Fruit fly (Drosophila melanogaster) whole organism, embryonic: Measurements from ENCODE around the gene CG9117.

Experiments
- Awh ChIP-seq: fragments of 200-800 bp; sonication (Bioruptor generic); IDR thresholded peaks from 2 replicates; pipeline ENCODE4, ENCODE4 v1.3.6; 2022; ENCODE audit warnings: missing biosample characterization, missing genetic modification characterization
- C15 ChIP-seq: fragments of 200-800 bp; sonication (Bioruptor generic); IDR thresholded peaks from 3 replicates; pipeline ENCODE4 v1.3.6; 2022; ENCODE audit warnings: missing biosample characterization, missing genetic modification characterization
- CG10267 ChIP-seq: fragments of 200-800 bp; sonication (Bioruptor generic); optimal IDR thresholded peaks from 2 replicates; lab custom pipeline; 2018; ENCODE audit warnings: missing biosample characterization, mild to moderate bottlenecking, missing genetic modification characterization, moderate library complexity
- CG11093 ChIP-seq: fragments of 200-800 bp; sonication (Bioruptor generic); IDR thresholded peaks from 3 replicates; pipeline ENCODE4 v1.3.6; 2022; ENCODE audit warnings: missing biosample characterization, missing genetic modification characterization
- CG14050 ChIP-seq: fragments of 200-800 bp; sonication (Bioruptor generic); IDR thresholded peaks from 3 replicates; pipeline ENCODE4 v1.3.6; 2022; ENCODE audit warnings: missing biosample characterization, missing genetic modification characterization
- CG14667 ChIP-seq: fragments of 200-800 bp; sonication (Bioruptor generic); IDR thresholded peaks from 2 replicates; pipeline ENCODE4 v1.3.6; 2022; ENCODE audit warnings: missing biosample characterization, missing genetic modification characterization
- CG14710 ChIP-seq: fragments of 200-800 bp; sonication (Bioruptor generic); optimal IDR thresholded peaks from 3 replicates; lab custom pipeline; 2019; ENCODE audit warnings: missing biosample characterization, mild to moderate bottlenecking, missing genetic modification characterization, moderate library complexity
- CG17802 ChIP-seq: fragments of 200-800 bp; sonication (Bioruptor generic); optimal IDR thresholded peaks from 2 replicates; lab custom pipeline; 2018; ENCODE audit warnings: missing biosample characterization, mild to moderate bottlenecking, missing genetic modification characterization, moderate library complexity
- CG17829 ChIP-seq: fragments of 200-800 bp; optimal IDR thresholded peaks from 2 replicates; lab custom pipeline; 2019; ENCODE audit warnings: missing biosample characterization, mild to moderate bottlenecking, missing genetic modification characterization, moderate library complexity
- CG30403 ChIP-seq: fragments of 200-800 bp; sonication (Bioruptor generic); optimal IDR thresholded peaks from 3 replicates; lab custom pipeline; 2016; ENCODE audit warnings: missing biosample characterization, missing genetic modification characterization
- CG31441 ChIP-seq: fragments of 200-800 bp; sonication (Bioruptor generic); IDR thresholded peaks from 2 replicates; pipeline ENCODE4 v1.3.6; 2022; ENCODE audit warnings: missing biosample characterization, missing genetic modification characterization
- CG32772 ChIP-seq: fragments of 200-800 bp; sonication (Bioruptor generic); IDR thresholded peaks from 2 replicates; pipeline ENCODE4 v1.3.6; 2022; ENCODE audit warnings: missing biosample characterization, missing genetic modification characterization
- CG3281 ChIP-seq: fragments of 200-800 bp; sonication (Bioruptor generic); optimal IDR thresholded peaks from 3 replicates; lab custom pipeline; 2017; ENCODE audit warnings: missing biosample characterization, mild to moderate bottlenecking, missing genetic modification characterization
- CG4328 ChIP-seq: fragments of 200-800 bp; sonication (Bioruptor generic); optimal IDR thresholded peaks from 3 replicates; lab custom pipeline; 2017; ENCODE audit warnings: missing biosample characterization, missing genetic modification reagents, missing genetic modification characterization
- CG43689 ChIP-seq: fragments of 200-800 bp; sonication (Bioruptor generic); IDR thresholded peaks from 2 replicates; pipeline ENCODE4 v1.3.6; 2022; ENCODE audit warnings: missing biosample characterization, missing genetic modification characterization
- CG4730 ChIP-seq: fragments of 200-800 bp; sonication (Bioruptor generic); IDR thresholded peaks from 2 replicates; pipeline ENCODE4 v1.3.6; 2022; ENCODE audit warnings: missing biosample characterization, missing genetic modification characterization
- CG6765 ChIP-seq: fragments of 200-800 bp; sonication (Bioruptor generic); optimal IDR thresholded peaks from 3 replicates; lab custom pipeline; 2017; ENCODE audit warnings: missing biosample characterization, mild to moderate bottlenecking, missing genetic modification characterization
- CG7357 ChIP-seq: fragments of 200-800 bp; sonication (Bioruptor generic); IDR thresholded peaks from 3 replicates; pipeline ENCODE4 v1.3.6; 2022; ENCODE audit warnings: missing biosample characterization, missing genetic modification characterization
- CG8290 ChIP-seq, 3 experiments: fragments of 200-800 bp; sonication (Bioruptor generic); optimal IDR thresholded peaks; 2 replicates each; lab custom pipeline; 2016 to 2019; ENCODE audit warnings: missing biosample characterization in 3 of 3, missing genetic modification characterization in 3 of 3, mild to moderate bottlenecking in 2 of 3, moderate library complexity in 1 of 3
- CG9437 ChIP-seq: fragments of 200-800 bp; sonication (Bioruptor generic); optimal IDR thresholded peaks from 2 replicates; lab custom pipeline; 2018; ENCODE audit warnings: missing biosample characterization, mild to moderate bottlenecking, missing genetic modification characterization
- CG9876 ChIP-seq: fragments of 200-800 bp; sonication (Bioruptor generic); optimal IDR thresholded peaks from 2 replicates; lab custom pipeline; 2016; ENCODE audit warnings: missing biosample characterization, missing genetic modification characterization
- Dip2 ChIP-seq: fragments of 200-800 bp; sonication (Bioruptor generic); IDR thresholded peaks from 2 replicates; pipeline ENCODE4 v1.3.6; 2022; ENCODE audit warnings: missing biosample characterization, missing genetic modification characterization
- E2f1 ChIP-seq: fragments of 200-800 bp; sonication (Bioruptor generic); IDR thresholded peaks from 2 replicates; pipeline ENCODE4 v1.3.6; 2022; ENCODE audit warnings: missing biosample characterization, missing genetic modification characterization
- E2f2 ChIP-seq: fragments of 200-800 bp; sonication (Bioruptor generic); IDR thresholded peaks from 2 replicates; pipeline ENCODE4 v1.3.6; 2022; ENCODE audit warnings: missing biosample characterization, missing genetic modification characterization
- Fer1 ChIP-seq: fragments of 200-800 bp; sonication (Bioruptor generic); optimal IDR thresholded peaks from 2 replicates; lab custom pipeline; 2017; ENCODE audit warnings: missing biosample characterization, mild to moderate bottlenecking, missing genetic modification characterization
- HmgD ChIP-seq: fragments of 200-800 bp; sonication (Bioruptor generic); optimal IDR thresholded peaks from 3 replicates; lab custom pipeline; 2016; ENCODE audit warnings: missing biosample characterization, missing genetic modification characterization
- Hr78 ChIP-seq, 2 experiments: fragments of 200-800 bp in 1 of 2; fragments of >200 bp in 1 of 2; sonication (Bioruptor generic) in 1 of 2; optimal IDR thresholded peaks; 2 replicates each; lab custom pipeline; 2017 to 2019; ENCODE audit warnings: missing biosample characterization in 2 of 2, missing genetic modification characterization in 2 of 2, mild to moderate bottlenecking in 1 of 2, moderate library complexity in 1 of 2
- Hsf ChIP-seq: fragments of 200-800 bp; sonication (Bioruptor generic); optimal IDR thresholded peaks from 3 replicates; lab custom pipeline; 2016; ENCODE audit warnings: missing biosample characterization, missing genetic modification characterization
- Lim3 ChIP-seq: fragments of 200-800 bp; sonication (Bioruptor generic); IDR thresholded peaks from 2 replicates; pipeline ENCODE4 v1.3.6; 2022; ENCODE audit warnings: missing biosample characterization, missing genetic modification characterization
- Mes4 ChIP-seq: fragments of 200-800 bp; sonication (Bioruptor generic); optimal IDR thresholded peaks from 2 replicates; lab custom pipeline; 2016; ENCODE audit warnings: missing biosample characterization, missing genetic modification characterization
- Myb ChIP-seq: fragments of 200-800 bp; sonication (Bioruptor generic); optimal IDR thresholded peaks from 2 replicates; lab custom pipeline; 2016; ENCODE audit warnings: missing biosample characterization, missing genetic modification characterization
- Nf-YC ChIP-seq: fragments of 200-800 bp; optimal IDR thresholded peaks from 3 replicates; lab custom pipeline; 2019; ENCODE audit warnings: missing biosample characterization, mild to moderate bottlenecking, missing genetic modification characterization, moderate library complexity
- Ptx1 ChIP-seq: fragments of 200-800 bp; sonication (Bioruptor generic); IDR thresholded peaks from 2 replicates; pipeline ENCODE4 v1.3.6; 2022; ENCODE audit warnings: missing biosample characterization, missing genetic modification characterization
- Stat92E ChIP-seq, 3 experiments: fragments of >200 bp in 2 of 3; fragments of 200-800 bp in 1 of 3; sonication (Bioruptor generic) in 1 of 3; optimal IDR thresholded peaks; 2 replicates each; lab custom pipeline; 2017 to 2019; ENCODE audit warnings: missing biosample characterization in 3 of 3, missing genetic modification characterization in 3 of 3, mild to moderate bottlenecking in 1 of 3, moderate library complexity in 1 of 3
- Tbp ChIP-seq: fragments of >200 bp; optimal IDR thresholded peaks from 2 replicates; lab custom pipeline; 2018; ENCODE audit warnings: missing biosample characterization, missing genetic modification characterization
- ase ChIP-seq: fragments of 200-800 bp; sonication (Bioruptor generic); IDR thresholded peaks from 3 replicates; pipeline ENCODE4 v1.3.6; 2022; ENCODE audit warnings: missing biosample characterization, missing genetic modification characterization
- az2 ChIP-seq: fragments of 200-800 bp; sonication (Bioruptor generic); optimal IDR thresholded peaks from 3 replicates; lab custom pipeline; 2016; ENCODE audit warnings: missing biosample characterization, missing genetic modification characterization
- btn ChIP-seq: fragments of 200-800 bp; sonication (Bioruptor generic); optimal IDR thresholded peaks from 2 replicates; lab custom pipeline; 2016; ENCODE audit warnings: missing biosample characterization, missing genetic modification characterization
- chn ChIP-seq: fragments of 200-800 bp; sonication (Bioruptor generic); optimal IDR thresholded peaks from 2 replicates; lab custom pipeline; 2016; ENCODE audit warnings: missing biosample characterization, missing genetic modification characterization
- grn ChIP-seq: fragments of 200-800 bp; sonication (Bioruptor generic); optimal IDR thresholded peaks from 3 replicates; lab custom pipeline; 2017; ENCODE audit warnings: missing biosample characterization, missing genetic modification characterization
- hb ChIP-seq: fragments of 200-800 bp; sonication (Bioruptor generic); IDR thresholded peaks from 3 replicates; pipeline ENCODE4 v1.3.6; 2022; ENCODE audit warnings: missing biosample characterization, missing genetic modification characterization; ENCODE audit not compliant: partially characterized antibody
- kah ChIP-seq: fragments of 200-800 bp; sonication (Bioruptor generic); optimal IDR thresholded peaks from 2 replicates; lab custom pipeline; 2018; ENCODE audit warnings: missing biosample characterization, mild to moderate bottlenecking, missing genetic modification characterization
- nerfin-1 ChIP-seq: fragments of 200-800 bp; sonication (Bioruptor generic); optimal IDR thresholded peaks from 3 replicates; lab custom pipeline; 2019; ENCODE audit warnings: missing biosample characterization, mild to moderate bottlenecking, missing genetic modification characterization, moderate library complexity
- oc ChIP-seq: fragments of 200-800 bp; sonication (Bioruptor generic); optimal IDR thresholded peaks from 2 replicates; lab custom pipeline; 2018; ENCODE audit warnings: missing biosample characterization, mild to moderate bottlenecking, missing genetic modification characterization, moderate library complexity
- pros ChIP-seq: fragments of 200-800 bp; sonication (Bioruptor generic); optimal IDR thresholded peaks from 3 replicates; lab custom pipeline; 2019; ENCODE audit warnings: missing biosample characterization, mild to moderate bottlenecking, missing genetic modification characterization, moderate library complexity
- salm ChIP-seq: fragments of 200-800 bp; sonication (Bioruptor generic); optimal IDR thresholded peaks from 2 replicates; lab custom pipeline; 2018; ENCODE audit warnings: missing biosample characterization, mild to moderate bottlenecking, missing genetic modification characterization
- scrt ChIP-seq: fragments of 200-800 bp; sonication (Bioruptor generic); optimal IDR thresholded peaks from 2 replicates; lab custom pipeline; 2018; ENCODE audit warnings: missing biosample characterization, mild to moderate bottlenecking, missing genetic modification characterization, moderate library complexity
- sens ChIP-seq: fragments of 200-800 bp; sonication (Bioruptor generic); peaks from one replicate; lab custom pipeline; 2016; ENCODE audit warnings: missing biosample characterization, missing genetic modification characterization
- sim ChIP-seq: fragments of 200-800 bp; sonication (Bioruptor generic); IDR thresholded peaks from 2 replicates; pipeline ENCODE4 v1.3.6; 2022; ENCODE audit warnings: missing biosample characterization, missing genetic modification characterization
- slou ChIP-seq: fragments of 200-800 bp; sonication (Bioruptor generic); optimal IDR thresholded peaks from 3 replicates; lab custom pipeline; 2016; ENCODE audit warnings: missing biosample characterization, missing genetic modification characterization
- sna ChIP-seq: fragments of 200-800 bp; sonication (Bioruptor generic); IDR thresholded peaks from 2 replicates; pipeline ENCODE4 v1.3.6; 2022; ENCODE audit warnings: missing biosample characterization, missing genetic modification characterization; ENCODE audit not compliant: partially characterized antibody
- usp ChIP-seq: fragments of >200 bp; optimal IDR thresholded peaks from 2 replicates; lab custom pipeline; 2017; ENCODE audit warnings: missing biosample characterization, missing genetic modification characterization

The CG9117 gene

dm6 chr2L:6050575-6050974 lies 12.9 kb upstream of the CG9117 start, which contains the start of gene CG9135 (continued):
- TF ChIP-seq CG14050 (GFP tag; lab: Robert Waterston, UW) = no peak
- TF ChIP-seq CG17829 = peak; percentile 34
- peak; percentile 20 for TF ChIP-seq Myb (GFP tag; lab: Kevin White, UChicago)
- TF ChIP-seq oc (tag; lab: Kevin White, UChicago) = no peak
- TF ChIP-seq Hsf (GFP tag; lab: Kevin White, UChicago) = no peak
- peak; percentile 72 for TF ChIP-seq E2f2 (GFP tag; lab: Robert Waterston, UW)
- TF ChIP-seq slou = no peak
- TF ChIP-seq kah (GFP tag; lab: Kevin White, UChicago) = no peak
- TF ChIP-seq CG11093 = no peak
- TF ChIP-seq CG43689 = no peak
- no peak for TF ChIP-seq scrt (GFP tag; lab: Kevin White, UChicago)
- TF ChIP-seq CG31441 (GFP tag; lab: Robert Waterston, UW) = no peak
- no peak for TF ChIP-seq pros (GFP tag; lab: Kevin White, UChicago)
- no peak for TF ChIP-seq salm (tag; lab: Kevin White, UChicago)
- no peak for TF ChIP-seq CG32772 (GFP tag; lab: Robert Waterston, UW)
- no peak for TF ChIP-seq sens (GFP tag; lab: Kevin White, UChicago)
- no peak for TF ChIP-seq Dip2 (GFP tag; lab: Robert Waterston, UW)
- no peak for TF ChIP-seq nerfin-1 (tag; lab: Kevin White, UChicago)
- TF ChIP-seq sna (GFP tag; lab: Robert Waterston, UW) = peak; percentile 98
- TF ChIP-seq Fer1 (GFP tag; lab: Kevin White, UChicago) = no peak
- TF ChIP-seq CG4328 (GFP tag; lab: Kevin White, UChicago) = no peak
- TF ChIP-seq grn (GFP tag; lab: Kevin White, UChicago) = no peak
- no peak for TF ChIP-seq CG6765 (GFP tag; lab: Kevin White, UChicago)
- peak; percentile 19 for TF ChIP-seq CG10267
- no peak for TF ChIP-seq HmgD (GFP tag; lab: Kevin White, UChicago)
- no peak for TF ChIP-seq Hr78 (GFP tag; optimal IDR thresholded peaks at IDR 0.05; lab: Kevin White, UChicago)
- TF ChIP-seq chn (GFP tag; lab: Kevin White, UChicago) = no peak
- peak; percentile 99 for TF ChIP-seq hb
- TF ChIP-seq Lim3 (GFP tag; lab: Robert Waterston, UW) = no peak
- TF ChIP-seq btn = no peak
- TF ChIP-seq CG3281 (GFP tag; lab: Kevin White, UChicago) = no peak
- no peak for TF ChIP-seq Tbp (GFP tag; lab: Kevin White, UChicago)
- TF ChIP-seq ase (GFP tag; lab: Robert Waterston, UW) = no peak
- no peak for TF ChIP-seq CG9437 (GFP tag; lab: Kevin White, UChicago)
- TF ChIP-seq E2f1 = no peak
- no peak for TF ChIP-seq CG4730 (GFP tag; lab: Robert Waterston, UW)
- TF ChIP-seq CG7357 (GFP tag; lab: Robert Waterston, UW) = peak; percentile 94
- TF ChIP-seq CG8290 (GFP tag; optimal IDR thresholded peaks at IDR 0.05; lab: Kevin White, UChicago) = no peak
- TF ChIP-seq CG8290 (tag; optimal IDR thresholded peaks at IDR 0.05; lab: Kevin White, UChicago) = peak in 1 of 2 experiments; percentile 55
- no peak for TF ChIP-seq Mes4 (GFP tag; lab: Kevin White, UChicago)
- TF ChIP-seq az2 (GFP tag; lab: Kevin White, UChicago) = no peak
- TF ChIP-seq CG17802 (tag; lab: Kevin White, UChicago) = peak; percentile 83
- no peak for TF ChIP-seq sim (GFP tag; lab: Robert Waterston, UW)
- no peak for TF ChIP-seq Awh
- no peak for TF ChIP-seq Stat92E (GFP tag; optimal IDR thresholded peaks at IDR 0.05; lab: Kevin White, UChicago)
- TF ChIP-seq CG30403 (GFP tag; lab: Kevin White, UChicago) = no peak
- peak; percentile 88 for TF ChIP-seq CG14710
- no peak for TF ChIP-seq usp (GFP tag; lab: Kevin White, UChicago)
- no peak for TF ChIP-seq CG9876 (GFP tag; lab: Kevin White, UChicago)
- no peak for TF ChIP-seq Nf-YC (tag; lab: Kevin White, UChicago)
- no peak for TF ChIP-seq CG14667 (GFP tag; lab: Robert Waterston, UW)
- TF ChIP-seq Ptx1 = no peak
- no peak for TF ChIP-seq C15
